Worm (Caenorhabditis elegans) whole organism, young adult: ENCODE results near the gene dvc-1.

Experiments used
- B0336.3 ChIP-seq: fragments of 200-800 bp; sonication (Bioruptor generic); IDR thresholded peaks from 2 replicates; pipeline ENCODE4 v1.3.6; 2022; ENCODE audit warnings: missing genetic modification characterization, missing compliant biosample characterization
- C06A6.2 ChIP-seq: fragments of 200-800 bp; sonication (Bioruptor generic); conservative IDR thresholded peaks from 2 replicates; pipeline ENCODE4 v1.3.6; 2022; ENCODE audit warnings: missing genetic modification characterization, missing compliant biosample characterization
- F10E7.11 ChIP-seq: sonication (generic microtip); optimal IDR thresholded peaks from 2 replicates; lab custom pipeline; 2017; ENCODE audit warnings: mild to moderate bottlenecking, missing genetic modification characterization, moderate library complexity, missing compliant biosample characterization
- F23B12.7 ChIP-seq: sonication (generic microtip); optimal IDR thresholded peaks from 2 replicates; lab custom pipeline; 2017; ENCODE audit warnings: missing genetic modification characterization, mild to moderate bottlenecking, missing compliant biosample characterization, antibody characterized with exemption, moderate library complexity; ENCODE audit not compliant: insufficient read depth
- F33H1.4 ChIP-seq: fragments of 200-800 bp; sonication (Bioruptor generic); IDR thresholded peaks from 2 replicates; pipeline ENCODE4 v1.3.6; 2022; ENCODE audit warnings: missing genetic modification reagents, missing genetic modification characterization, missing compliant biosample characterization
- Y67H2A.10 ChIP-seq: fragments of 200-800 bp; sonication (Bioruptor generic); conservative IDR thresholded peaks from 2 replicates; pipeline ENCODE4 v1.3.6; 2022; ENCODE audit warnings: missing genetic modification reagents, missing genetic modification characterization, missing compliant biosample characterization
- Y79H2A.3 ChIP-seq: fragments of 200-800 bp; sonication (Bioruptor generic); conservative IDR thresholded peaks from 2 replicates; pipeline ENCODE4 v1.3.6; 2022; ENCODE audit warnings: missing genetic modification reagents, missing genetic modification characterization, missing compliant biosample characterization
- Y95B8A.8 ChIP-seq: fragments of 200-800 bp; sonication (Bioruptor generic); IDR thresholded peaks from 2 replicates; pipeline ENCODE4 v1.3.6; 2022; ENCODE audit warnings: missing genetic modification reagents, missing genetic modification characterization, missing compliant biosample characterization
- akir-1 ChIP-seq: fragments of 200-800 bp; sonication (Bioruptor generic); optimal IDR thresholded peaks from 2 replicates; lab custom pipeline; 2018; ENCODE audit warnings: mild to moderate bottlenecking, missing genetic modification characterization, moderate library complexity, missing compliant biosample characterization
- aptf-3 ChIP-seq: fragments of 200-800 bp; sonication (Bioruptor generic); IDR thresholded peaks from 2 replicates; pipeline ENCODE4 v1.3.6; 2022; ENCODE audit warnings: missing genetic modification characterization, missing compliant biosample characterization
- atf-7 ChIP-seq: sonication (generic microtip); optimal IDR thresholded peaks from 2 replicates; lab custom pipeline; 2017; ENCODE audit warnings: mild to moderate bottlenecking, missing genetic modification characterization, missing compliant biosample characterization
- athp-1 ChIP-seq: sonication (generic microtip); optimal IDR thresholded peaks from 2 replicates; lab custom pipeline; 2017; ENCODE audit warnings: mild to moderate bottlenecking, missing genetic modification characterization, missing compliant biosample characterization
- ccch-3 ChIP-seq: fragments of 200-800 bp; sonication (Bioruptor generic); optimal IDR thresholded peaks from 2 replicates; lab custom pipeline; 2018; ENCODE audit warnings: mild to moderate bottlenecking, missing genetic modification characterization, missing compliant biosample characterization
- cebp-1 ChIP-seq, 2 experiments: fragments of 200-800 bp in 1 of 2; sonication (Bioruptor generic) in 1 of 2; sonication (generic microtip) in 1 of 2; IDR thresholded peaks in 1 of 2; optimal IDR thresholded peaks in 1 of 2; 2 replicates each; pipeline versions ENCODE4 v1.3.6 to Lab custom; 2017 to 2022; ENCODE audit warnings: missing compliant biosample characterization in 2 of 2, missing genetic modification characterization in 2 of 2, mild to moderate bottlenecking in 1 of 2, missing genetic modification reagents in 1 of 2, moderate library complexity in 1 of 2
- cebp-2 ChIP-seq: fragments of 200-800 bp; sonication (Bioruptor generic); IDR thresholded peaks from 2 replicates; pipeline ENCODE4 v1.3.6; 2022; ENCODE audit warnings: missing genetic modification characterization, missing compliant biosample characterization
- ceh-100 ChIP-seq: fragments of 200-800 bp; sonication (Bioruptor generic); IDR thresholded peaks from 2 replicates; pipeline ENCODE4 v1.3.6; 2022; ENCODE audit warnings: missing genetic modification reagents, missing genetic modification characterization, missing compliant biosample characterization
- ceh-27 ChIP-seq: fragments of 200-800 bp; sonication (Bioruptor generic); optimal IDR thresholded peaks from 2 replicates; lab custom pipeline; 2018; ENCODE audit warnings: mild to moderate bottlenecking, missing genetic modification characterization, moderate library complexity, missing compliant biosample characterization
- ceh-58 ChIP-seq: fragments of 200-800 bp; sonication (Bioruptor generic); IDR thresholded peaks from 2 replicates; pipeline ENCODE4 v1.3.6; 2022; ENCODE audit warnings: missing genetic modification characterization, missing compliant biosample characterization
- chd-7 ChIP-seq: sonication (generic microtip); optimal IDR thresholded peaks from 2 replicates; lab custom pipeline; 2016; ENCODE audit warnings: mild to moderate bottlenecking, missing genetic modification characterization, moderate library complexity, missing compliant biosample characterization
- die-1 ChIP-seq: sonication (generic microtip); optimal IDR thresholded peaks from 2 replicates; lab custom pipeline; 2016; ENCODE audit warnings: missing genotype, mild to moderate bottlenecking, missing genetic modification characterization, missing compliant biosample characterization
- dox-1 ChIP-seq: fragments of 200-800 bp; sonication (Bioruptor generic); IDR thresholded peaks from 2 replicates; pipeline ENCODE4 v1.3.6; 2022; ENCODE audit warnings: missing genetic modification reagents, missing genetic modification characterization, missing compliant biosample characterization
- egl-44 ChIP-seq: fragments of 200-800 bp; sonication (Bioruptor generic); IDR thresholded peaks from 2 replicates; pipeline ENCODE4 v1.3.6; 2022; ENCODE audit warnings: missing genetic modification reagents, missing genetic modification characterization, missing compliant biosample characterization
- egrh-3 ChIP-seq: fragments of 200-800 bp; sonication (Bioruptor generic); IDR thresholded peaks from 2 replicates; pipeline ENCODE4 v1.3.6; 2022; ENCODE audit warnings: missing genetic modification reagents, missing genetic modification characterization, missing compliant biosample characterization
- ekl-4 ChIP-seq: fragments of 200-800 bp; sonication (Bioruptor generic); IDR thresholded peaks from 2 replicates; pipeline ENCODE4 v1.3.6; 2022; ENCODE audit warnings: missing genetic modification reagents, missing genetic modification characterization, missing compliant biosample characterization
- hlh-26 ChIP-seq: fragments of 200-800 bp; sonication (Bioruptor generic); conservative IDR thresholded peaks from 2 replicates; pipeline ENCODE4 v1.3.6; 2022; ENCODE audit warnings: missing genetic modification reagents, missing genetic modification characterization, missing compliant biosample characterization
- hsf-1 ChIP-seq: fragments of 200-800 bp; sonication (Bioruptor generic); IDR thresholded peaks from 2 replicates; pipeline ENCODE4 v1.3.6; 2022; ENCODE audit warnings: missing genetic modification reagents, missing genetic modification characterization, missing compliant biosample characterization
- let-607 ChIP-seq, 2 experiments: fragments of 200-800 bp in 1 of 2; sonication (Bioruptor generic) in 1 of 2; sonication (generic microtip) in 1 of 2; optimal IDR thresholded peaks; 2 replicates each; lab custom pipeline; 2016 to 2018; ENCODE audit warnings: mild to moderate bottlenecking in 2 of 2, missing compliant biosample characterization in 2 of 2, missing genetic modification characterization in 2 of 2, moderate library complexity in 2 of 2, missing genotype in 1 of 2
- lin-26 ChIP-seq: fragments of 200-800 bp; sonication (Bioruptor generic); IDR thresholded peaks from 2 replicates; pipeline ENCODE4 v1.3.6; 2022; ENCODE audit warnings: missing genetic modification reagents, missing genetic modification characterization, missing compliant biosample characterization
- lin-54 ChIP-seq: fragments of 200-800 bp; sonication (Bioruptor generic); optimal IDR thresholded peaks from 2 replicates; lab custom pipeline; 2018; ENCODE audit warnings: mild to moderate bottlenecking, missing genetic modification characterization, missing compliant biosample characterization
- lir-1 ChIP-seq: fragments of 200-800 bp; sonication (Bioruptor generic); conservative IDR thresholded peaks from 2 replicates; pipeline ENCODE4 v1.3.6; 2022; ENCODE audit warnings: missing genetic modification reagents, missing genetic modification characterization, missing compliant biosample characterization
- lsl-1 ChIP-seq: fragments of 200-800 bp; sonication (Bioruptor generic); optimal IDR thresholded peaks from 2 replicates; lab custom pipeline; 2018; ENCODE audit warnings: mild to moderate bottlenecking, missing genetic modification characterization, moderate library complexity, missing compliant biosample characterization
- madf-3 ChIP-seq: fragments of 200-800 bp; sonication (Bioruptor generic); IDR thresholded peaks from 2 replicates; pipeline ENCODE4 v1.3.6; 2022; ENCODE audit warnings: missing genetic modification reagents, missing genetic modification characterization, missing compliant biosample characterization
- madf-8 ChIP-seq: fragments of 200-800 bp; sonication (Bioruptor generic); conservative IDR thresholded peaks from 2 replicates; pipeline ENCODE4 v1.3.6; 2022; ENCODE audit warnings: missing genetic modification reagents, missing genetic modification characterization, missing compliant biosample characterization
- nfya-2 ChIP-seq: fragments of 200-800 bp; sonication (Bioruptor generic); IDR thresholded peaks from 2 replicates; pipeline ENCODE4 v1.3.6; 2022; ENCODE audit warnings: missing genetic modification reagents, missing genetic modification characterization, missing compliant biosample characterization
- pbrm-1 ChIP-seq: fragments of 200-800 bp; sonication (Bioruptor generic); IDR thresholded peaks from 2 replicates; pipeline ENCODE4 v1.3.6; 2022; ENCODE audit warnings: missing genetic modification reagents, missing genetic modification characterization, missing compliant biosample characterization
- rcor-1 ChIP-seq: fragments of 200-800 bp; sonication (Bioruptor generic); IDR thresholded peaks from 2 replicates; pipeline ENCODE4 v1.3.6; 2022; ENCODE audit warnings: missing genetic modification reagents, missing genetic modification characterization, missing compliant biosample characterization
- repo-1 ChIP-seq: sonication (generic microtip); optimal IDR thresholded peaks from 2 replicates; lab custom pipeline; 2017; ENCODE audit warnings: mild to moderate bottlenecking, missing genetic modification characterization, missing compliant biosample characterization
- sdz-38 ChIP-seq: sonication (generic microtip); optimal IDR thresholded peaks from 2 replicates; lab custom pipeline; 2016; ENCODE audit warnings: missing genotype, missing genetic modification characterization, missing compliant biosample characterization
- snpc-3.4 ChIP-seq: sonication (generic microtip); optimal IDR thresholded peaks from 2 replicates; lab custom pipeline; 2017; ENCODE audit warnings: missing genetic modification characterization, mild to moderate bottlenecking, missing compliant biosample characterization, antibody characterized with exemption, moderate library complexity, missing genotype, missing genetic modification reagents
- sptf-2 ChIP-seq: fragments of 200-800 bp; sonication (Bioruptor generic); optimal IDR thresholded peaks from 2 replicates; lab custom pipeline; 2018; ENCODE audit warnings: mild to moderate bottlenecking, missing genetic modification characterization, missing compliant biosample characterization
- tlf-1 ChIP-seq: fragments of 200-800 bp; sonication (Bioruptor generic); optimal IDR thresholded peaks from 2 replicates; lab custom pipeline; 2018; ENCODE audit warnings: mild to moderate bottlenecking, missing genetic modification characterization, missing compliant biosample characterization
- unc-130 ChIP-seq: sonication (generic microtip); optimal IDR thresholded peaks from 2 replicates; lab custom pipeline; 2016; ENCODE audit warnings: missing genetic modification reagents, missing genetic modification characterization, missing compliant biosample characterization
- ztf-18 ChIP-seq: sonication (generic microtip); optimal IDR thresholded peaks from 2 replicates; lab custom pipeline; 2016; ENCODE audit warnings: missing genotype, mild to moderate bottlenecking, missing genetic modification characterization, missing compliant biosample characterization
- ztf-25 ChIP-seq: fragments of 200-800 bp; sonication (Bioruptor generic); IDR thresholded peaks from 2 replicates; pipeline ENCODE4 v1.3.6; 2022; ENCODE audit warnings: missing genetic modification reagents, missing genetic modification characterization, missing compliant biosample characterization

The dvc-1 gene

ce11 chrV:11234350-11234749 is 4.8 kb downstream of the dvc-1 start, which contains the start of gene T19B10.5:
Gene T19B10.5, plus strand, starts transcription at chrV:11234650.
- TF ChIP-seq F33H1.4 (GFP tag; lab: Robert Waterston, UW) (no peak), ccch-3 (no peak), dox-1 (no peak), unc-130 (no peak), hsf-1 (GFP tag; lab: Robert Waterston, UW) (no peak), aptf-3 (GFP tag; lab: Robert Waterston, UW) (no peak), F10E7.11 (tag; lab: Kevin White, UChicago) (no peak)

- TF ChIP-seq hlh-26 (GFP tag; lab: Robert Waterston, UW) (no peak), ceh-58 (GFP tag; lab: Robert Waterston, UW) (no peak), sdz-38 (no peak), ztf-18 (tag; lab: Kevin White, UChicago) (no peak), nfya-2 (no peak), ekl-4 (no peak)
- TF ChIP-seq, all 124 proteins: peak for 0
Observed at ce11 chrV:11231177-11231576, 8.0 kb downstream of the dvc-1 start.

- TF ChIP-seq lsl-1 (peak; percentile 28), tlf-1 (peak; percentile 46), athp-1 (peak; percentile 33), lin-26 (GFP tag; lab: Robert Waterston, UW) (peak; percentile 71; the same call in 1 of the 2 replicates), let-607 (tag; optimal IDR thresholded peaks at IDR 0.05; lab: Kevin White, UChicago) (peak; percentile 8 to 71), lir-1 (GFP tag; lab: Robert Waterston, UW) (peak; percentile 45; the same call in 1 of the 2 replicates), egrh-3 (peak; percentile 58), madf-3 (GFP tag; lab: Robert Waterston, UW) (0 out of 2 replicates have a peak, but pooled peaks have one; percentile 64), ceh-27 (GFP tag; lab: Kevin White, UChicago) (peak; percentile 82), ceh-100 (GFP tag; lab: Robert Waterston, UW) (peak; percentile 92), hlh-26 (GFP tag; lab: Robert Waterston, UW) (no peak), cebp-1 (GFP tag; IDR thresholded peaks at IDR 0.05; lab: Robert Waterston, UW) (peak; percentile 8; the same call in 1 of the 2 replicates), cebp-1 (tag; optimal IDR thresholded peaks at IDR 0.05; lab: Kevin White, UChicago) (no peak), rcor-1 (peak; percentile 14; the same call in 1 of the 2 replicates), Y67H2A.10 (GFP tag; lab: Robert Waterston, UW) (peak; percentile 53; the same call in 1 of the 2 replicates), B0336.3 (GFP tag; lab: Robert Waterston, UW) (peak; percentile 28; the same call in 1 of the 2 replicates), madf-8 (GFP tag; lab: Robert Waterston, UW) (no peak), F23B12.7 (peak; percentile 53), pbrm-1 (GFP tag; lab: Robert Waterston, UW) (peak; percentile 68; the same call in 1 of the 2 replicates), ztf-18 (tag; lab: Kevin White, UChicago) (peak; percentile 47), C06A6.2 (GFP tag; lab: Robert Waterston, UW) (0 out of 2 replicates have a peak, but pooled peaks have one; percentile 22), repo-1 (tag; lab: Kevin White, UChicago) (no peak), snpc-3.4 (tag; lab: Kevin White, UChicago) (peak; percentile 32), egl-44 (GFP tag; lab: Robert Waterston, UW) (no peak), Y79H2A.3 (no peak), cebp-2 (no peak), sptf-2 (GFP tag; lab: Kevin White, UChicago) (no peak), ekl-4 (peak; percentile 79), akir-1 (no peak), ztf-25 (no peak), lin-54 (GFP tag; lab: Kevin White, UChicago) (peak; percentile 57), atf-7 (peak; percentile 19), die-1 (tag; lab: Kevin White, UChicago) (peak; percentile 15), Y95B8A.8 (0 out of 2 replicates have a peak, but pooled peaks have one; percentile 7), chd-7 (tag; lab: Kevin White, UChicago) (peak; percentile 29)
Observed at ce11 chrV:11228653-11229173, 10.4 kb downstream of the dvc-1 start, which contains the start of gene pqn-70. Gene pqn-70, minus strand, starts transcription at chrV:11228703.
